Fruit fly (Drosophila melanogaster) whole organism: ENCODE measurements around the gene LysX.

Source experiments
- CG8478 ChIP-seq: fragments of >200 bp; optimal IDR thresholded peaks from 2 replicates; lab custom pipeline; 2018; ENCODE audit warnings: inconsistent platforms
- Dll ChIP-seq: fragments of >200 bp; optimal IDR thresholded peaks from 2 replicates; lab custom pipeline; 2017
- EcR ChIP-seq, 2 experiments: fragments of >200 bp; optimal IDR thresholded peaks; 2 replicates each; lab custom pipeline; 2017; ENCODE audit warnings: missing biosample characterization in 2 of 2, missing genetic modification characterization in 2 of 2, missing genetic modification reagents in 2 of 2
- pan ChIP-seq: fragments of >200 bp; optimal IDR thresholded peaks from 2 replicates; lab custom pipeline; 2017
- psq ChIP-seq: fragments of >200 bp; optimal IDR thresholded peaks from 2 replicates; lab custom pipeline; 2017
- usp ChIP-seq: fragments of >200 bp; optimal IDR thresholded peaks from 2 replicates; lab custom pipeline; 2017; ENCODE audit warnings: missing biosample characterization, missing genetic modification characterization, mixed read lengths

dm6 chr3L:1208206-1208605, 13.1 kb upstream of the LysX start:
- TF ChIP-seq pan (no peak), usp (GFP tag; lab: Kevin White, UChicago) (no peak), psq (lab: Kevin White, UChicago) (no peak), Dll (lab: Kevin White, UChicago) (no peak), EcR (GFP tag; optimal IDR thresholded peaks at IDR 0.05; lab: Kevin White, UChicago) (no peak), CG8478 (lab: Kevin White, UChicago) (no peak)
